Worm (Caenorhabditis elegans) whole organism, mixed stage, embryonic: ENCODE measurements around the gene F20D6.5.

ENCODE experiments used
- ces-1 ChIP-seq: fragments of 150-350 bp; optimal IDR thresholded peaks from 2 replicates; lab custom pipeline; 2014; ENCODE audit warnings: missing biosample characterization, missing genetic modification reagents, missing genetic modification characterization
- mep-1 ChIP-seq: fragments of 150-350 bp; optimal IDR thresholded peaks from 2 replicates; lab custom pipeline; 2017; ENCODE audit warnings: missing biosample characterization, missing genetic modification reagents, missing genetic modification characterization, inconsistent platforms
- nhr-28 ChIP-seq: fragments of 150-350 bp; optimal IDR thresholded peaks from 2 replicates; lab custom pipeline; 2014; ENCODE audit warnings: missing biosample characterization, missing genetic modification characterization
- nhr-76 ChIP-seq: sonication (generic microtip); optimal IDR thresholded peaks from 2 replicates; lab custom pipeline; 2017; ENCODE audit warnings: missing biosample characterization, missing genetic modification characterization
- snpc-4 ChIP-seq: fragments of 150-350 bp; optimal IDR thresholded peaks from 2 replicates; lab custom pipeline; 2014; ENCODE audit warnings: missing biosample characterization, missing genetic modification characterization
- unc-62 ChIP-seq: fragments of 150-350 bp; optimal IDR thresholded peaks from 2 replicates; lab custom pipeline; 2014; ENCODE audit warnings: missing biosample characterization, missing genetic modification reagents, missing genetic modification characterization

ce11 chrV:8114542-8114941, 47.2 kb upstream of the F20D6.5 start:
- TF ChIP-seq nhr-28 (tag; lab: Kevin White, UChicago) = no peak
- no peak for TF ChIP-seq nhr-76 (tag; lab: Kevin White, UChicago)
- no peak for TF ChIP-seq snpc-4 (tag; lab: Kevin White, UChicago)
- no peak for TF ChIP-seq mep-1 (tag; lab: Kevin White, UChicago)
- no peak for TF ChIP-seq unc-62
- TF ChIP-seq ces-1 = no peak
